Comparison of ENCODE assay signal across 1 fruit fly cellular context in genomic region chrX:2012121-2012452, dm6.
A peak's percentile ranks its signal among the peaks of the same experiment; 100 is the strongest.
TF ChIP-seq lines count a peak whose summit lies in the region.

No protein-coding gene starts in this region.

TF ChIP-seq in whole organism, embryonic, 481 proteins besides CTCF, POLR2A, EP300 and RAD21 (continued from another document and continues in another):
- no peak for TF ChIP-seq CG4707 (GFP tag; optimal IDR thresholded peaks at IDR 0.05; lab: Kevin White, UChicago)
- TF ChIP-seq CG34224 (GFP tag; IDR thresholded peaks at IDR 0.05; lab: Robert Waterston, UW; ENCODE audit: partially characterized antibody): peak; percentile 30; the same call in 1 of the 3 replicates
- TF ChIP-seq Scr (GFP tag; IDR thresholded peaks at IDR 0.05; lab: Robert Waterston, UW; ENCODE audit: partially characterized antibody): peak; percentile 41; the same call in 1 of the 2 replicates
- TF ChIP-seq dpn (GFP tag; optimal IDR thresholded peaks at IDR 0.05; lab: Kevin White, UChicago): no peak
- TF ChIP-seq knrl (GFP tag; IDR thresholded peaks at IDR 0.05; lab: Robert Waterston, UW; ENCODE audit: partially characterized antibody): no peak
- TF ChIP-seq CG16863 (GFP tag; optimal IDR thresholded peaks at IDR 0.05; lab: Kevin White, UChicago): no peak
- no peak for TF ChIP-seq CG16815 (GFP tag; optimal IDR thresholded peaks at IDR 0.05; lab: Kevin White, UChicago)
- TF ChIP-seq CG32532 (GFP tag; IDR thresholded peaks at IDR 0.05; lab: Robert Waterston, UW): no peak
- TF ChIP-seq exex (tag; optimal IDR thresholded peaks at IDR 0.05; lab: Kevin White, UChicago): no peak
- no peak for TF ChIP-seq CG8359 (GFP tag; optimal IDR thresholded peaks at IDR 0.05; lab: Kevin White, UChicago; ENCODE audit: borderline replicate concordance)
- TF ChIP-seq Neu2 (GFP tag; optimal IDR thresholded peaks at IDR 0.05; lab: Kevin White, UChicago; ENCODE audit: borderline replicate concordance): no peak
- TF ChIP-seq CG10366 (GFP tag; IDR thresholded peaks at IDR 0.05; lab: Robert Waterston, UW): no peak
- no peak for TF ChIP-seq jigr1 (GFP tag; IDR thresholded peaks at IDR 0.05; lab: Robert Waterston, UW)
- no peak for TF ChIP-seq hkb (optimal IDR thresholded peaks at IDR 0.05; lab: Kevin White, UChicago)
- TF ChIP-seq hkb (GFP tag; IDR thresholded peaks at IDR 0.05; lab: Robert Waterston, UW): 0 out of 2 replicates have a peak, but pooled peaks have one; percentile 22
- no peak for TF ChIP-seq NC2α (GFP tag; optimal IDR thresholded peaks at IDR 0.05; lab: Kevin White, UChicago)
- no peak for TF ChIP-seq schlank (tag; optimal IDR thresholded peaks at IDR 0.05; lab: Kevin White, UChicago)
- no peak; the same call in 1 of the 2 replicates for TF ChIP-seq Adf1 (GFP tag; IDR thresholded peaks at IDR 0.05; lab: Robert Waterston, UW)
- TF ChIP-seq Myb (GFP tag; optimal IDR thresholded peaks at IDR 0.05; lab: Kevin White, UChicago): no peak
- no peak for TF ChIP-seq CG8924 (tag; optimal IDR thresholded peaks at IDR 0.05; lab: Kevin White, UChicago)
- TF ChIP-seq phol (tag; optimal IDR thresholded peaks at IDR 0.05; lab: Kevin White, UChicago): no peak
- TF ChIP-seq luna (GFP tag; optimal IDR thresholded peaks at IDR 0.05; lab: Kevin White, UChicago): no peak
- TF ChIP-seq CG11093 (GFP tag; IDR thresholded peaks at IDR 0.05; lab: Robert Waterston, UW): no peak
- TF ChIP-seq CG12299 (tag; optimal IDR thresholded peaks at IDR 0.05; lab: Kevin White, UChicago): peak; percentile 39
- no peak for TF ChIP-seq Optix (GFP tag; IDR thresholded peaks at IDR 0.05; lab: Robert Waterston, UW)
- TF ChIP-seq klu (GFP tag; IDR thresholded peaks at IDR 0.05; lab: Robert Waterston, UW): no peak
- TF ChIP-seq ewg (GFP tag; optimal IDR thresholded peaks at IDR 0.05; lab: Kevin White, UChicago): no peak
- TF ChIP-seq Hsf (GFP tag; optimal IDR thresholded peaks at IDR 0.05; lab: Kevin White, UChicago): no peak
- no peak for TF ChIP-seq ham (GFP tag; IDR thresholded peaks at IDR 0.05; lab: Robert Waterston, UW)
- TF ChIP-seq MTF-1 (GFP tag; optimal IDR thresholded peaks at IDR 0.05; lab: Kevin White, UChicago; ENCODE audit: borderline replicate concordance): no peak
- no peak for TF ChIP-seq CG9932 (GFP tag; IDR thresholded peaks at IDR 0.05; lab: Robert Waterston, UW)
- TF ChIP-seq z (GFP tag; IDR thresholded peaks at IDR 0.05; lab: Robert Waterston, UW): no peak
- TF ChIP-seq Dp (GFP tag; optimal IDR thresholded peaks at IDR 0.05; lab: Kevin White, UChicago): no peak
- no peak for TF ChIP-seq CG2129 (GFP tag; IDR thresholded peaks at IDR 0.05; lab: Robert Waterston, UW; ENCODE audit: partially characterized antibody)
- no peak for TF ChIP-seq HLH4C (GFP tag; IDR thresholded peaks at IDR 0.05; lab: Robert Waterston, UW; ENCODE audit: partially characterized antibody)
- no peak for TF ChIP-seq p53 (GFP tag; optimal IDR thresholded peaks at IDR 0.05; lab: Kevin White, UChicago)
- no peak for TF ChIP-seq trh (GFP tag; optimal IDR thresholded peaks at IDR 0.05; lab: Kevin White, UChicago)
- TF ChIP-seq Max (GFP tag; optimal IDR thresholded peaks at IDR 0.05; lab: Kevin White, UChicago): no peak
- TF ChIP-seq CG18599 (GFP tag; optimal IDR thresholded peaks at IDR 0.05; lab: Kevin White, UChicago): no peak
- TF ChIP-seq CG1832 (GFP tag; optimal IDR thresholded peaks at IDR 0.05; lab: Kevin White, UChicago): no peak
- TF ChIP-seq CG6791 (GFP tag; IDR thresholded peaks at IDR 0.05; lab: Robert Waterston, UW; ENCODE audit: partially characterized antibody): 0 out of 3 replicates have a peak, but pooled peaks have one; percentile 34
- peak; percentile 27 for TF ChIP-seq psq (GFP tag; optimal IDR thresholded peaks at IDR 0.05; lab: Kevin White, UChicago)
- peak; percentile 56 for TF ChIP-seq sqz (GFP tag; optimal IDR thresholded peaks at IDR 0.05; lab: Kevin White, UChicago)
- TF ChIP-seq H2.0 (GFP tag; IDR thresholded peaks at IDR 0.05; lab: Robert Waterston, UW): no peak
- no peak for TF ChIP-seq grn (GFP tag; optimal IDR thresholded peaks at IDR 0.05; lab: Kevin White, UChicago)
- TF ChIP-seq Pdp1 (GFP tag; optimal IDR thresholded peaks at IDR 0.05; lab: Kevin White, UChicago): peak in 1 of 2 experiments; percentile 21
- TF ChIP-seq D19B (GFP tag; optimal IDR thresholded peaks at IDR 0.05; lab: Kevin White, UChicago): no peak
- TF ChIP-seq pb (GFP tag; optimal IDR thresholded peaks at IDR 0.05; lab: Kevin White, UChicago): no peak
- peak; percentile 43 for TF ChIP-seq BEAF-32 (GFP tag; optimal IDR thresholded peaks at IDR 0.05; lab: Kevin White, UChicago)
- no peak for TF ChIP-seq slp2 (GFP tag; optimal IDR thresholded peaks at IDR 0.05; lab: Kevin White, UChicago)
- no peak for TF ChIP-seq ERR (GFP tag; optimal IDR thresholded peaks at IDR 0.05; lab: Kevin White, UChicago)
- TF ChIP-seq CG11504 (tag; optimal IDR thresholded peaks at IDR 0.05; lab: Kevin White, UChicago): no peak
- TF ChIP-seq CG9817 (tag; optimal IDR thresholded peaks at IDR 0.05; lab: Kevin White, UChicago): no peak
- no peak for TF ChIP-seq B-H2 (GFP tag; optimal IDR thresholded peaks at IDR 0.05; lab: Kevin White, UChicago)
- no peak for TF ChIP-seq sr (GFP tag; IDR thresholded peaks at IDR 0.05; lab: Robert Waterston, UW)
- no peak for TF ChIP-seq dan (GFP tag; IDR thresholded peaks at IDR 0.05; lab: Robert Waterston, UW)
- peak; percentile 65 for TF ChIP-seq bbx (GFP tag; IDR thresholded peaks at IDR 0.05; lab: Robert Waterston, UW; ENCODE audit: partially characterized antibody)
- TF ChIP-seq amos (GFP tag; IDR thresholded peaks at IDR 0.05; lab: Robert Waterston, UW; ENCODE audit: partially characterized antibody): peak; percentile 53
- no peak for TF ChIP-seq Nf-YB (GFP tag; optimal IDR thresholded peaks at IDR 0.05; lab: Kevin White, UChicago)
- no peak for TF ChIP-seq gfzf (GFP tag; optimal IDR thresholded peaks at IDR 0.05; lab: Kevin White, UChicago)
- no peak for TF ChIP-seq ci (GFP tag; IDR thresholded peaks at IDR 0.05; lab: Robert Waterston, UW)
- TF ChIP-seq prd (optimal IDR thresholded peaks at IDR 0.05; lab: Kevin White, UChicago): no peak
- no peak for TF ChIP-seq prd (GFP tag; IDR thresholded peaks at IDR 0.05; lab: Robert Waterston, UW)
- TF ChIP-seq Opbp (GFP tag; IDR thresholded peaks at IDR 0.05; lab: Robert Waterston, UW; ENCODE audit: partially characterized antibody): 0 out of 3 replicates have a peak, but pooled peaks have one; percentile 6
- TF ChIP-seq CG2678 (tag; optimal IDR thresholded peaks at IDR 0.05; lab: Kevin White, UChicago): no peak
- TF ChIP-seq nerfin-2 (GFP tag; IDR thresholded peaks at IDR 0.05; lab: Robert Waterston, UW; ENCODE audit: partially characterized antibody): no peak
- no peak for TF ChIP-seq vvl (GFP tag; IDR thresholded peaks at IDR 0.05; lab: Robert Waterston, UW)
- no peak for TF ChIP-seq kah (GFP tag; optimal IDR thresholded peaks at IDR 0.05; lab: Kevin White, UChicago)
- TF ChIP-seq CG17385 (GFP tag; optimal IDR thresholded peaks at IDR 0.05; lab: Kevin White, UChicago): no peak
- no peak for TF ChIP-seq CG31388 (GFP tag; optimal IDR thresholded peaks at IDR 0.05; lab: Kevin White, UChicago)
- peak; percentile 92 for TF ChIP-seq CG2116 (GFP tag; optimal IDR thresholded peaks at IDR 0.05; lab: Kevin White, UChicago)
- no peak for TF ChIP-seq CG17802 (tag; optimal IDR thresholded peaks at IDR 0.05; lab: Kevin White, UChicago)
- TF ChIP-seq Sox102F (GFP tag; optimal IDR thresholded peaks at IDR 0.05; lab: Kevin White, UChicago): no peak
- no peak for TF ChIP-seq HmgD (GFP tag; optimal IDR thresholded peaks at IDR 0.05; lab: Kevin White, UChicago)
- TF ChIP-seq CG4404 (GFP tag; IDR thresholded peaks at IDR 0.05; lab: Robert Waterston, UW): no peak
- TF ChIP-seq CG10267 (tag; optimal IDR thresholded peaks at IDR 0.05; lab: Kevin White, UChicago): no peak
- TF ChIP-seq CG10274 (GFP tag; optimal IDR thresholded peaks at IDR 0.05; lab: Kevin White, UChicago): no peak
- no peak for TF ChIP-seq CG9437 (GFP tag; optimal IDR thresholded peaks at IDR 0.05; lab: Kevin White, UChicago)
- TF ChIP-seq CG6854 (GFP tag; optimal IDR thresholded peaks at IDR 0.05; lab: Kevin White, UChicago): no peak
- TF ChIP-seq Eip74EF (GFP tag; optimal IDR thresholded peaks at IDR 0.05; lab: Kevin White, UChicago): no peak
- TF ChIP-seq Mrtf (GFP tag; IDR thresholded peaks at IDR 0.05; lab: Robert Waterston, UW): no peak
- TF ChIP-seq scrt (GFP tag; optimal IDR thresholded peaks at IDR 0.05; lab: Kevin White, UChicago): no peak
- TF ChIP-seq Dad (GFP tag; optimal IDR thresholded peaks at IDR 0.05; lab: Kevin White, UChicago): no peak
- no peak for TF ChIP-seq CG31441 (GFP tag; IDR thresholded peaks at IDR 0.05; lab: Robert Waterston, UW)
- TF ChIP-seq CG10431 (GFP tag; optimal IDR thresholded peaks at IDR 0.05; lab: Kevin White, UChicago): peak; percentile 3
- no peak for TF ChIP-seq az2 (GFP tag; optimal IDR thresholded peaks at IDR 0.05; lab: Kevin White, UChicago)
- no peak for TF ChIP-seq rib (GFP tag; IDR thresholded peaks at IDR 0.05; lab: Robert Waterston, UW)
- no peak for TF ChIP-seq unpg (GFP tag; optimal IDR thresholded peaks at IDR 0.05; lab: Kevin White, UChicago)
- TF ChIP-seq CG3847 (GFP tag; IDR thresholded peaks at IDR 0.05; lab: Robert Waterston, UW): no peak
- TF ChIP-seq CG7556 (GFP tag; optimal IDR thresholded peaks at IDR 0.05; lab: Kevin White, UChicago): no peak
- TF ChIP-seq Trl (optimal IDR thresholded peaks at IDR 0.05; lab: Kevin White, UChicago): peak; percentile 58 to 59
- TF ChIP-seq Trl (GFP tag; optimal IDR thresholded peaks at IDR 0.05; lab: Kevin White, UChicago): no peak
- no peak for TF ChIP-seq CG18262 (tag; optimal IDR thresholded peaks at IDR 0.05; lab: Kevin White, UChicago)
- TF ChIP-seq sc (optimal IDR thresholded peaks at IDR 0.05; lab: Kevin White, UChicago): no peak
- no peak for TF ChIP-seq sc (GFP tag; optimal IDR thresholded peaks at IDR 0.05; lab: Kevin White, UChicago)
- TF ChIP-seq CG17361 (GFP tag; IDR thresholded peaks at IDR 0.05; lab: Robert Waterston, UW): no peak
- no peak for TF ChIP-seq CG9609 (GFP tag; optimal IDR thresholded peaks at IDR 0.05; lab: Kevin White, UChicago)
- peak; percentile 32; the same call in 1 of the 2 replicates for TF ChIP-seq unc-4 (GFP tag; IDR thresholded peaks at IDR 0.05; lab: Robert Waterston, UW; ENCODE audit: partially characterized antibody)
- no peak for TF ChIP-seq run (tag; optimal IDR thresholded peaks at IDR 0.05; lab: Kevin White, UChicago)
- no peak for TF ChIP-seq Fer1 (GFP tag; optimal IDR thresholded peaks at IDR 0.05; lab: Kevin White, UChicago)
- no peak for TF ChIP-seq CG8388 (GFP tag; optimal IDR thresholded peaks at IDR 0.05; lab: Kevin White, UChicago)
- no peak for TF ChIP-seq CG3065 (GFP tag; optimal IDR thresholded peaks at IDR 0.05; lab: Kevin White, UChicago)
- no peak for TF ChIP-seq CG31224 (GFP tag; IDR thresholded peaks at IDR 0.05; lab: Robert Waterston, UW)
- no peak for TF ChIP-seq bcd (GFP tag; optimal IDR thresholded peaks at IDR 0.05; lab: Kevin White, UChicago)
- TF ChIP-seq CG3838 (GFP tag; optimal IDR thresholded peaks at IDR 0.05; lab: Kevin White, UChicago): no peak
- no peak for TF ChIP-seq caup (GFP tag; optimal IDR thresholded peaks at IDR 0.05; lab: Kevin White, UChicago; ENCODE audit: severe bottlenecking)
- TF ChIP-seq lmd (GFP tag; IDR thresholded peaks at IDR 0.05; lab: Robert Waterston, UW): no peak
- TF ChIP-seq CG16813 (GFP tag; IDR thresholded peaks at IDR 0.05; lab: Robert Waterston, UW; ENCODE audit: partially characterized antibody): 0 out of 3 replicates have a peak, but pooled peaks have one; percentile 20
- no peak for TF ChIP-seq sd (tag; optimal IDR thresholded peaks at IDR 0.05; lab: Kevin White, UChicago)
- TF ChIP-seq CG7745 (tag; optimal IDR thresholded peaks at IDR 0.05; lab: Kevin White, UChicago): no peak
- no peak for TF ChIP-seq ATbp (GFP tag; optimal IDR thresholded peaks at IDR 0.05; lab: Kevin White, UChicago)
- TF ChIP-seq CG12071 (GFP tag; optimal IDR thresholded peaks at IDR 0.05; lab: Kevin White, UChicago): no peak
- TF ChIP-seq Hr51 (GFP tag; optimal IDR thresholded peaks at IDR 0.05; lab: Kevin White, UChicago): no peak
- no peak for TF ChIP-seq E2f1 (GFP tag; IDR thresholded peaks at IDR 0.05; lab: Robert Waterston, UW)
- no peak for TF ChIP-seq ac (GFP tag; optimal IDR thresholded peaks at IDR 0.05; lab: Kevin White, UChicago)
- no peak for TF ChIP-seq Xrp1 (GFP tag; IDR thresholded peaks at IDR 0.05; lab: Robert Waterston, UW)
- no peak for TF ChIP-seq Fer2 (tag; optimal IDR thresholded peaks at IDR 0.05; lab: Kevin White, UChicago)
- peak; percentile 0 for TF ChIP-seq Jarid2 (GFP tag; optimal IDR thresholded peaks at IDR 0.05; lab: Kevin White, UChicago)
- peak; percentile 39; the same call in 1 of the 2 replicates for TF ChIP-seq CG13287 (GFP tag; IDR thresholded peaks at IDR 0.05; lab: Robert Waterston, UW; ENCODE audit: partially characterized antibody)
- peak; percentile 65 for TF ChIP-seq CG3163 (GFP tag; optimal IDR thresholded peaks at IDR 0.05; lab: Kevin White, UChicago)
- TF ChIP-seq kni (GFP tag; optimal IDR thresholded peaks at IDR 0.05; lab: Kevin White, UChicago): no peak
- TF ChIP-seq mam (GFP tag; optimal IDR thresholded peaks at IDR 0.05; lab: Kevin White, UChicago): no peak
- TF ChIP-seq Lim3 (GFP tag; IDR thresholded peaks at IDR 0.05; lab: Robert Waterston, UW): no peak
- TF ChIP-seq peb (GFP tag; IDR thresholded peaks at IDR 0.05; lab: Robert Waterston, UW): no peak
- no peak for TF ChIP-seq Mes4 (GFP tag; optimal IDR thresholded peaks at IDR 0.05; lab: Kevin White, UChicago)
- TF ChIP-seq Poxn (GFP tag; IDR thresholded peaks at IDR 0.05; lab: Robert Waterston, UW): no peak
- no peak for TF ChIP-seq gro (GFP tag; optimal IDR thresholded peaks at IDR 0.05; lab: Kevin White, UChicago)
- no peak for TF ChIP-seq disco-r (GFP tag; optimal IDR thresholded peaks at IDR 0.05; lab: Kevin White, UChicago)
- TF ChIP-seq Med (GFP tag; lab: Kevin White, UChicago): peak; percentile 70
- no peak for TF ChIP-seq yki (optimal IDR thresholded peaks at IDR 0.05; lab: Kevin White, UChicago)
- TF ChIP-seq CG17359 (tag; optimal IDR thresholded peaks at IDR 0.05; lab: Kevin White, UChicago): no peak
- no peak for TF ChIP-seq sima (GFP tag; optimal IDR thresholded peaks at IDR 0.05; lab: Kevin White, UChicago)
- TF ChIP-seq nom (GFP tag; optimal IDR thresholded peaks at IDR 0.05; lab: Kevin White, UChicago): peak; percentile 59
- TF ChIP-seq sug (tag; optimal IDR thresholded peaks at IDR 0.05; lab: Kevin White, UChicago): no peak
- TF ChIP-seq Rfx (GFP tag; IDR thresholded peaks at IDR 0.05; lab: Robert Waterston, UW): no peak
- TF ChIP-seq oc (tag; optimal IDR thresholded peaks at IDR 0.05; lab: Kevin White, UChicago): no peak
